Worm (Caenorhabditis elegans): Measurements from ENCODE around the gene dif-1.

- no peak for TF ChIP-seq hlh-17 (GFP tag; optimal IDR thresholded peaks at IDR 0.05; ENCODE audit: borderline replicate concordance)
- TF ChIP-seq tbx-2 (tag; optimal IDR thresholded peaks at IDR 0.05), result no peak
- no peak for TF ChIP-seq aly-2 (tag; optimal IDR thresholded peaks at IDR 0.05)
- TF ChIP-seq snpc-4 (tag; optimal IDR thresholded peaks at IDR 0.05), result no peak
- no peak for TF ChIP-seq ceh-82 (tag; optimal IDR thresholded peaks at IDR 0.05)
- no peak for TF ChIP-seq nhr-20 (tag; optimal IDR thresholded peaks at IDR 0.05)
- TF ChIP-seq lin-35 (GFP tag; optimal IDR thresholded peaks at IDR 0.05), result peak in 1 of 2 experiments; percentile 16
- no peak for TF ChIP-seq ama-1 (optimal IDR thresholded peaks at IDR 0.05)
- no peak for TF ChIP-seq nhr-85 (tag)
- TF ChIP-seq fkh-10 (GFP tag; optimal IDR thresholded peaks at IDR 0.05), result no peak
- TF ChIP-seq tlp-1 (tag; optimal IDR thresholded peaks at IDR 0.05), result no peak
These were observed 32.0 kb downstream of the dif-1 start for ce11 chrIV:7520841-7521240.
